Worm (Caenorhabditis elegans) whole organism, young adult: ENCODE data around the gene Y76B12C.9.

ENCODE experiments used
- B0019.2 ChIP-seq: fragments of 200-800 bp; sonication (Bioruptor generic); conservative IDR thresholded peaks from 2 replicates; pipeline ENCODE4 v1.3.6; 2022; ENCODE audit warnings: missing genetic modification reagents, missing genetic modification characterization, missing compliant biosample characterization
- F57A8.1 ChIP-seq: fragments of 200-800 bp; sonication (Bioruptor generic); optimal IDR thresholded peaks from 2 replicates; lab custom pipeline; 2018; ENCODE audit warnings: mild to moderate bottlenecking, missing genetic modification characterization, moderate library complexity, missing compliant biosample characterization
- T07F8.4 ChIP-seq: sonication (generic microtip); optimal IDR thresholded peaks from 2 replicates; lab custom pipeline; 2016; ENCODE audit warnings: mild to moderate bottlenecking, missing genetic modification characterization, moderate library complexity, missing compliant biosample characterization
- Y79H2A.3 ChIP-seq: fragments of 200-800 bp; sonication (Bioruptor generic); conservative IDR thresholded peaks from 2 replicates; pipeline ENCODE4 v1.3.6; 2022; ENCODE audit warnings: missing genetic modification reagents, missing genetic modification characterization, missing compliant biosample characterization
- ama-1 ChIP-seq, 3 experiments: fragments of 150-350 bp in 1 of 3; sonication (generic microtip) in 2 of 3; optimal IDR thresholded peaks; 2 replicates each; lab custom pipeline; 2014 to 2018; ENCODE audit warnings: missing biosample characterization in 2 of 3, missing genetic modification characterization in 2 of 3, missing genetic modification reagents in 2 of 3
- egl-18 ChIP-seq: fragments of 200-800 bp; sonication (Bioruptor generic); IDR thresholded peaks from 2 replicates; pipeline ENCODE4 v1.3.6; 2022; ENCODE audit warnings: missing genetic modification reagents, missing genetic modification characterization, missing compliant biosample characterization
- lin-35 ChIP-seq, 3 experiments: fragments of 150-350 bp in 2 of 3; sonication (generic microtip) in 1 of 3; optimal IDR thresholded peaks; 2 replicates each; lab custom pipeline; 2014 to 2018; ENCODE audit warnings: missing biosample characterization in 3 of 3, missing genetic modification characterization in 3 of 3, missing genetic modification reagents in 3 of 3
- lir-1 ChIP-seq: fragments of 200-800 bp; sonication (Bioruptor generic); conservative IDR thresholded peaks from 2 replicates; pipeline ENCODE4 v1.3.6; 2022; ENCODE audit warnings: missing genetic modification reagents, missing genetic modification characterization, missing compliant biosample characterization
- pha-4 ChIP-seq: fragments of 150-350 bp; sonication (generic microtip); optimal IDR thresholded peaks from 2 replicates; lab custom pipeline; 2014; ENCODE audit warnings: missing biosample characterization, missing genetic modification reagents, missing genetic modification characterization

- TF ChIP-seq lir-1 (GFP tag; lab: Robert Waterston, UW) = no peak
- TF ChIP-seq F57A8.1 (GFP tag; lab: Kevin White, UChicago) = no peak
- no peak for TF ChIP-seq Y79H2A.3
- no peak for TF ChIP-seq ama-1 (optimal IDR thresholded peaks at IDR 0.05; lab: Kevin White, UChicago)
- no peak for TF ChIP-seq ama-1 (GFP tag; optimal IDR thresholded peaks at IDR 0.05; lab: Kevin White, UChicago)
- TF ChIP-seq T07F8.4 (tag; lab: Kevin White, UChicago) = no peak
- TF ChIP-seq lin-35 (GFP tag; optimal IDR thresholded peaks at IDR 0.05; lab: Kevin White, UChicago) = no peak
- no peak for TF ChIP-seq pha-4
- no peak for TF ChIP-seq B0019.2 (GFP tag; lab: Robert Waterston, UW)
- no peak for TF ChIP-seq egl-18 (GFP tag; lab: Robert Waterston, UW)
Observed at ce11 chrIV:2048839-2049238, 12.0 kb upstream of the Y76B12C.9 start.
